Worm (Caenorhabditis elegans) whole organism, mixed stage, embryonic: Measurements from ENCODE around the gene C02F5.2.

Experiments
- ces-1 ChIP-seq: fragments of 150-350 bp; optimal IDR thresholded peaks from 2 replicates; lab custom pipeline; 2014; ENCODE audit warnings: missing biosample characterization, missing genetic modification reagents, missing genetic modification characterization
- elt-1 ChIP-seq: sonication (generic microtip); optimal IDR thresholded peaks from 2 replicates; lab custom pipeline; 2017; ENCODE audit warnings: missing genetic modification characterization, mild to moderate bottlenecking, missing compliant biosample characterization, antibody characterized with exemption, moderate library complexity, borderline replicate concordance; ENCODE audit not compliant: insufficient read depth
- lsy-2 ChIP-seq: fragments of 150-350 bp; optimal IDR thresholded peaks from 2 replicates; lab custom pipeline; 2014; ENCODE audit warnings: missing biosample characterization, missing genetic modification characterization
- mab-5 ChIP-seq: fragments of 150-350 bp; optimal IDR thresholded peaks from 2 replicates; lab custom pipeline; 2014; ENCODE audit warnings: missing biosample characterization, missing genetic modification characterization
- mep-1 ChIP-seq: fragments of 150-350 bp; optimal IDR thresholded peaks from 2 replicates; lab custom pipeline; 2017; ENCODE audit warnings: missing biosample characterization, missing genetic modification reagents, missing genetic modification characterization, inconsistent platforms
- nhr-12 ChIP-seq: fragments of 150-350 bp; optimal IDR thresholded peaks from 2 replicates; lab custom pipeline; 2014; ENCODE audit warnings: missing biosample characterization, missing genetic modification characterization
- nhr-237 ChIP-seq: fragments of 150-350 bp; optimal IDR thresholded peaks from 2 replicates; lab custom pipeline; 2014; ENCODE audit warnings: missing biosample characterization, missing genetic modification characterization
- snpc-4 ChIP-seq: fragments of 150-350 bp; optimal IDR thresholded peaks from 2 replicates; lab custom pipeline; 2014; ENCODE audit warnings: missing biosample characterization, missing genetic modification characterization
- sptf-1 ChIP-seq: sonication (generic microtip); optimal IDR thresholded peaks from 2 replicates; lab custom pipeline; 2017; ENCODE audit warnings: mild to moderate bottlenecking, missing genetic modification characterization, moderate library complexity, missing compliant biosample characterization

ce11 chrIII:8217919-8218318 lies 31.5 kb upstream of the C02F5.2 start, which contains the start of gene C30A5.16:
- no peak for TF ChIP-seq elt-1 (tag; lab: Kevin White, UChicago)
- TF ChIP-seq snpc-4 (tag; lab: Kevin White, UChicago): no peak
- TF ChIP-seq ces-1 (GFP tag; lab: Kevin White, UChicago): no peak
- TF ChIP-seq mep-1: no peak
- TF ChIP-seq mab-5: no peak
- TF ChIP-seq nhr-237: no peak
- no peak for TF ChIP-seq nhr-12
- no peak for TF ChIP-seq lsy-2 (tag; lab: Kevin White, UChicago)
- no peak for TF ChIP-seq sptf-1 (tag; lab: Kevin White, UChicago)
